Fruit fly (Drosophila melanogaster) whole organism, embryonic: ENCODE data around the gene mEFG1.

Experiments
- Awh ChIP-seq: fragments of 200-800 bp; sonication (Bioruptor generic); IDR thresholded peaks from 2 replicates; pipeline ENCODE4, ENCODE4 v1.3.6; 2022; ENCODE audit warnings: missing biosample characterization, missing genetic modification characterization
- BEAF-32 ChIP-seq: fragments of 200-800 bp; sonication (Bioruptor generic); optimal IDR thresholded peaks from 3 replicates; lab custom pipeline; 2017; ENCODE audit warnings: missing biosample characterization, missing genetic modification characterization, mild to moderate bottlenecking, moderate library complexity, missing genetic modification reagents
- CG10366 ChIP-seq: fragments of 200-800 bp; sonication (Bioruptor generic); IDR thresholded peaks from 2 replicates; pipeline ENCODE4 v1.3.6; 2022; ENCODE audit warnings: missing biosample characterization, missing genetic modification characterization
- CG10543 ChIP-seq: fragments of 200-800 bp; sonication (Bioruptor generic); optimal IDR thresholded peaks from 3 replicates; lab custom pipeline; 2017; ENCODE audit warnings: missing biosample characterization, mild to moderate bottlenecking, missing genetic modification characterization, moderate library complexity
- CG31365 ChIP-seq: fragments of 200-800 bp; sonication (Bioruptor generic); optimal IDR thresholded peaks from 2 replicates; lab custom pipeline; 2018; ENCODE audit warnings: missing biosample characterization, mild to moderate bottlenecking, missing genetic modification characterization
- CG6854 ChIP-seq: fragments of 200-800 bp; sonication (Bioruptor generic); optimal IDR thresholded peaks from 3 replicates; lab custom pipeline; 2017; ENCODE audit warnings: missing biosample characterization, mild to moderate bottlenecking, missing genetic modification characterization
- CG8388 ChIP-seq: fragments of 200-800 bp; sonication (Bioruptor generic); optimal IDR thresholded peaks from 2 replicates; lab custom pipeline; 2019; ENCODE audit warnings: missing biosample characterization, mild to moderate bottlenecking, missing genetic modification characterization, moderate library complexity
- Dfd ChIP-seq, 2 experiments: fragments of >200 bp; optimal IDR thresholded peaks; 2 replicates each; lab custom pipeline; 2017; ENCODE audit warnings: missing biosample characterization in 2 of 2, missing genetic modification characterization in 2 of 2
- Mrtf ChIP-seq: fragments of 200-800 bp; sonication (Bioruptor generic); IDR thresholded peaks from 3 replicates; pipeline ENCODE4 v1.3.6; 2022; ENCODE audit warnings: missing biosample characterization, missing genetic modification characterization
- chinmo ChIP-seq: fragments of 200-800 bp; sonication (Bioruptor generic); IDR thresholded peaks from 4 replicates; pipeline ENCODE4 v1.3.6; 2022; ENCODE audit warnings: missing biosample characterization, missing genetic modification characterization; ENCODE audit not compliant: partially characterized antibody
- exex ChIP-seq: fragments of 200-800 bp; sonication (Bioruptor generic); optimal IDR thresholded peaks from 4 replicates; lab custom pipeline; 2018; ENCODE audit warnings: missing biosample characterization, mild to moderate bottlenecking, missing genetic modification characterization, moderate library complexity
- fru ChIP-seq: fragments of >200 bp; optimal IDR thresholded peaks from 2 replicates; lab custom pipeline; 2017
- phol ChIP-seq: fragments of 200-800 bp; sonication (Bioruptor generic); optimal IDR thresholded peaks from 3 replicates; lab custom pipeline; 2018; ENCODE audit warnings: missing biosample characterization, mild to moderate bottlenecking, missing genetic modification characterization, moderate library complexity
- row ChIP-seq: fragments of 200-800 bp; sonication (Bioruptor generic); IDR thresholded peaks from 3 replicates; pipeline ENCODE4 v1.3.6; 2022; ENCODE audit warnings: missing biosample characterization, missing genetic modification characterization

- no peak for TF ChIP-seq CG31365 (tag; lab: Kevin White, UChicago)
- TF ChIP-seq CG6854 (GFP tag; lab: Kevin White, UChicago), result no peak
- no peak for TF ChIP-seq exex (tag; lab: Kevin White, UChicago)
- TF ChIP-seq Dfd (GFP tag; optimal IDR thresholded peaks at IDR 0.05; lab: Kevin White, UChicago), result no peak
- TF ChIP-seq BEAF-32 (GFP tag; lab: Kevin White, UChicago), result no peak
- no peak for TF ChIP-seq row (GFP tag; lab: Robert Waterston, UW)
- TF ChIP-seq Awh (GFP tag; lab: Robert Waterston, UW), result 0 out of 2 replicates have a peak, but pooled peaks have one; percentile 11
- no peak for TF ChIP-seq CG10543 (GFP tag; lab: Kevin White, UChicago)
- no peak for TF ChIP-seq Mrtf
- TF ChIP-seq CG8388 (GFP tag; lab: Kevin White, UChicago), result no peak
- TF ChIP-seq CG10366 (GFP tag; lab: Robert Waterston, UW), result no peak
- no peak for TF ChIP-seq phol
- TF ChIP-seq fru (lab: Kevin White, UChicago), result no peak
- no peak for TF ChIP-seq chinmo
These were observed 19.3 kb downstream of the mEFG1 start for dm6 chr2L:7203411-7204171.
